Worm (Caenorhabditis elegans): Measurements from ENCODE around the gene spp-16.

Gene spp-16

DNA sequence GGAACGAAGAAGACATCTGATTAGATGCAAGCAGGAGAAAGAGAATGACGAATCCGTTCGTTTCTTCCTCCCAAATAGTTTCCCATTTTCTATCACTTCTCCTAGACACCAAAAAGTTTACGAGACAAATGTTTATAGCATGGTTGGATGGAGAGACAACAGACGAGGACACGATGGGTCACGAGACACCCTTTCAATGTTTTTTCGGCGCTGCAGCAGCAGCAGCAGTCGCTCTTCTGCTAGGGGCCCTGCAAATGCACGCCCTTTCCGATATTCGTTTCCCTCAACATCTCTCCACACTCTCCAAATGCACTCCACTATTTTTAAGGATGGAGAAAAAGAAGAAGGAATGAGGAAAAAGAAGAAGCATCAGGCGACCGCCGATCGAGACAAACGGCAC, 42.8 kb downstream of the spp-16 start (continued):
- TF ChIP-seq nhr-28 (tag; optimal IDR thresholded peaks at IDR 0.05) (no peak), nhr-11 (tag; optimal IDR thresholded peaks at IDR 0.05) (peak; percentile 45), fkh-10 (GFP tag; optimal IDR thresholded peaks at IDR 0.05) (peak; percentile 89), tbx-2 (tag; optimal IDR thresholded peaks at IDR 0.05) (peak; percentile 92), unc-98 (GFP tag; IDR thresholded peaks at IDR 0.05) (peak; percentile 5; the same call in 1 of the 2 replicates), efl-1 (optimal IDR thresholded peaks at IDR 0.05) (peak; percentile 43 to 61), efl-1 (GFP tag; optimal IDR thresholded peaks at IDR 0.05 in 1 of 2) (peak; percentile 32 to 93), nhr-19 (GFP tag; conservative IDR thresholded peaks at IDR 0.05) (peak; percentile 87), C16A3.4 (tag; optimal IDR thresholded peaks at IDR 0.05) (peak; percentile 58), C34B4.2 (tag; optimal IDR thresholded peaks at IDR 0.05) (no peak), aha-1 (tag; optimal IDR thresholded peaks at IDR 0.05) (no peak), zip-4 (GFP tag; optimal IDR thresholded peaks at IDR 0.05) (peak; percentile 47), nhr-71 (tag; optimal IDR thresholded peaks at IDR 0.05) (peak; percentile 96), Y116A8C.19 (tag; optimal IDR thresholded peaks at IDR 0.05; ENCODE audit: borderline replicate concordance) (no peak), swsn-7 (tag; optimal IDR thresholded peaks at IDR 0.05) (peak; percentile 78), nhr-47 (tag; optimal IDR thresholded peaks at IDR 0.05) (peak; percentile 89), grh-1 (GFP tag; IDR thresholded peaks at IDR 0.05) (no peak), sup-37 (GFP tag; optimal IDR thresholded peaks at IDR 0.05) (peak; percentile 73), mdl-1 (tag; optimal IDR thresholded peaks at IDR 0.05) (peak; percentile 3 to 91), lin-15B (tag; optimal IDR thresholded peaks at IDR 0.05) (no peak), lin-35 (GFP tag; optimal IDR thresholded peaks at IDR 0.05) (peak; percentile 39 to 42), C04F5.9 (tag; optimal IDR thresholded peaks at IDR 0.05) (peak; percentile 1), alr-1 (tag; optimal IDR thresholded peaks at IDR 0.05; ENCODE audit: borderline replicate concordance) (no peak), jun-1 (tag; optimal IDR thresholded peaks at IDR 0.05) (peak; percentile 59), hpl-2 (GFP tag; optimal IDR thresholded peaks at IDR 0.05) (no peak), isw-1 (GFP tag; IDR thresholded peaks at IDR 0.05) (peak; percentile 56), dpl-1 (GFP tag; optimal IDR thresholded peaks at IDR 0.05) (peak in 2 of 3 experiments; percentile 28 to 33), ceh-63 (GFP tag; optimal IDR thresholded peaks at IDR 0.05) (peak; percentile 61), ama-1 (optimal IDR thresholded peaks at IDR 0.05) (no peak), hlh-4 (tag; optimal IDR thresholded peaks at IDR 0.05) (no peak)

DNA sequence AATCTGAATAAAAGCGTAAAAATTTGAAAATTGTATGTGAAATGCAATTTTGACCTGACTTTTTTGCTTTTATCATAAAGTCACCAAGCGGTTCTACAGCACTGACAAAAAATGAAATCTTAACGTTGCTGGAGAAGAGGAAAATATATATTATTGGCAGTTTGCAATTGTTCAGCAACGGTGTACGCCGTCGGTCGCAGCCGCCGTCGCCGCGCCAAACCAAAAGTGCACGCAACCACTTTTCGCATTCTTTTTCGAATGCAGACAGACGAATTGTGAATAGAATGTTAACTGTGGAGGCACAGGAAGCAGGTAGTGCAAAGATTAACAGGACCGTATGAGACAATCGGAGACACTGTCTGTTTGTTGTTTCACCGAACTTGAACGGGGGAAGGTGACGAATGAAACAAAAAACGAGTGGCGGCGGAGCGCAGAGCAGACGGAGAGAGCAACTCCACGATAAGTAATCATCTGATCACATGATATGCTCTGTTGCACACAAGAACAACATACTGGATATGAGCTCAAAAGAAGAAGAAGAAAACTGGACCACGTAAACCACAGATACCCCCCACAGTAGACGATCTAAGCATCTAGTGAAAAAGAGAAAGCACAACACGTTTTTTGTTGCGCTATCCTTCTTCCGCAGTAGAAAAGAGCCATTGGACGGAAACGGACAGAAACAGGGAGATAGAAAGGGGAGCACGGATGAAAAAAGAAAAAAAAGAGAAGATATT, 44.0 kb downstream of the spp-16 start:
- TF ChIP-seq snu-23 (GFP tag; optimal IDR thresholded peaks at IDR 0.05) (peak; percentile 27), pax-3 (tag; optimal IDR thresholded peaks at IDR 0.05) (no peak), C16A3.4 (tag; optimal IDR thresholded peaks at IDR 0.05) (no peak), ama-1 (optimal IDR thresholded peaks at IDR 0.05) (no peak), nhr-71 (tag; optimal IDR thresholded peaks at IDR 0.05) (peak; percentile 45), alr-1 (tag; optimal IDR thresholded peaks at IDR 0.05; ENCODE audit: borderline replicate concordance) (no peak), nhr-19 (GFP tag; conservative IDR thresholded peaks at IDR 0.05) (0 out of 2 replicates have a peak, but pooled peaks have one; percentile 9), lsy-2 (tag; optimal IDR thresholded peaks at IDR 0.05) (peak in 1 of 2 experiments; percentile 53), mep-1 (tag; optimal IDR thresholded peaks at IDR 0.05) (no peak), skn-1 (tag; optimal IDR thresholded peaks at IDR 0.05) (no peak), tbx-2 (tag; optimal IDR thresholded peaks at IDR 0.05) (peak; percentile 46), fkh-10 (GFP tag; optimal IDR thresholded peaks at IDR 0.05) (peak; percentile 72), lir-3 (tag; optimal IDR thresholded peaks at IDR 0.05; ENCODE audit: poor library complexity) (no peak), lin-14 (GFP tag; optimal IDR thresholded peaks at IDR 0.05) (peak; percentile 77), zip-4 (GFP tag; optimal IDR thresholded peaks at IDR 0.05) (no peak), efl-1 (optimal IDR thresholded peaks at IDR 0.05) (no peak), efl-1 (GFP tag; optimal IDR thresholded peaks at IDR 0.05 in 1 of 2) (peak in 1 of 2 experiments; percentile 22), ceh-82 (tag; optimal IDR thresholded peaks at IDR 0.05) (peak in 1 of 3 experiments; percentile 15), hlh-4 (tag; optimal IDR thresholded peaks at IDR 0.05) (no peak), Y116A8C.19 (tag; optimal IDR thresholded peaks at IDR 0.05; ENCODE audit: borderline replicate concordance) (no peak), rnt-1 (tag; optimal IDR thresholded peaks at IDR 0.05) (peak; percentile 44), blmp-1 (tag; optimal IDR thresholded peaks at IDR 0.05) (peak; percentile 29), nhr-77 (tag; optimal IDR thresholded peaks at IDR 0.05) (peak; percentile 53), xbp-1 (tag; optimal IDR thresholded peaks at IDR 0.05) (no peak), grh-1 (GFP tag; IDR thresholded peaks at IDR 0.05) (no peak), ces-1 (GFP tag; optimal IDR thresholded peaks at IDR 0.05) (no peak), jun-1 (tag; optimal IDR thresholded peaks at IDR 0.05) (peak; percentile 40), ceh-90 (tag; optimal IDR thresholded peaks at IDR 0.05) (no peak), nhr-85 (tag) (peak; percentile 55), nhr-47 (tag; optimal IDR thresholded peaks at IDR 0.05) (peak; percentile 34), fkh-8 (tag; optimal IDR thresholded peaks at IDR 0.05) (peak; percentile 21), mdl-1 (tag; optimal IDR thresholded peaks at IDR 0.05) (no peak), swsn-7 (tag; optimal IDR thresholded peaks at IDR 0.05) (no peak), sptf-1 (tag; optimal IDR thresholded peaks at IDR 0.05) (no peak), F16B12.6 (tag; optimal IDR thresholded peaks at IDR 0.05) (no peak)

Measured in whole organism, L1 larva.